Fruit fly (Drosophila melanogaster): ENCODE measurements around the gene Trx2.
A peak's percentile ranks its signal among the peaks of the same experiment; 100 is the strongest.

The Trx2 gene

DNA sequence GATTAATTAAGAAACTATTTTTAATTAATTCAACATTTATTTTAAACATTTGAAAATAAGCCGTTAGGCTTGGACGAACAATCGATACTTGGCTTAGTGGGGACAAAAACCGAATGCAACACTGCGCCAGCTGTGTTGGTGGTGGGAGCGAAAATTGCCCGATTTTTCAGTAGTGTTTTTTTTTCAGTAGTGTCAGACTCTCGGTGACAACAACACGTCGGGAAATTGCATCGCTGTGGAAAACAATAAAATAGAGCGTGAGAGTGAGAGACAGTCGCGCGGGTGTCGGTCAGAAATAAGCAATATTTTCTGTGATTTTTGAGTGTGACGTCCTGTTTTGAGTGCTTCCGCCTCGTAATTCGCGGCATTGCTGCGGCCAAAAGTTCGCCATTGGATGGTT, 3.7 kb downstream of the Trx2 start (continued):
- peak; percentile 21 for TF ChIP-seq Nf-YC (tag; optimal IDR thresholded peaks at IDR 0.05)
- peak; percentile 25 for TF ChIP-seq Nf-YB (GFP tag; optimal IDR thresholded peaks at IDR 0.05)
- peak; percentile 46 for TF ChIP-seq CG18011 (GFP tag; optimal IDR thresholded peaks at IDR 0.05)
- TF ChIP-seq CG9932 (GFP tag; IDR thresholded peaks at IDR 0.05) = peak; percentile 71
- TF ChIP-seq nom (GFP tag; optimal IDR thresholded peaks at IDR 0.05) = peak; percentile 49
- TF ChIP-seq zfh1 (GFP tag; IDR thresholded peaks at IDR 0.05) = no peak
- TF ChIP-seq amos (GFP tag; IDR thresholded peaks at IDR 0.05; ENCODE audit: partially characterized antibody) = peak; percentile 88
- no peak for TF ChIP-seq CG8478 (optimal IDR thresholded peaks at IDR 0.05)
- no peak for TF ChIP-seq Hr39 (optimal IDR thresholded peaks at IDR 0.05)
- peak; percentile 79 for TF ChIP-seq CG7963 (GFP tag; IDR thresholded peaks at IDR 0.05; ENCODE audit: partially characterized antibody)
- peak; percentile 73 for TF ChIP-seq CG16813 (GFP tag; IDR thresholded peaks at IDR 0.05; ENCODE audit: partially characterized antibody)
- 0 out of 2 replicates have a peak, but pooled peaks have one; percentile 7 for TF ChIP-seq CG16779 (GFP tag; IDR thresholded peaks at IDR 0.05)
- TF ChIP-seq dpn (GFP tag; optimal IDR thresholded peaks at IDR 0.05) = peak; percentile 18 to 56
- TF ChIP-seq CG5245 (GFP tag; optimal IDR thresholded peaks at IDR 0.05) = no peak
- TF ChIP-seq gce (GFP tag; IDR thresholded peaks at IDR 0.05) = 0 out of 3 replicates have a peak, but pooled peaks have one; percentile 36
- TF ChIP-seq CG14441 (GFP tag; IDR thresholded peaks at IDR 0.05) = peak; percentile 16; the same call in 1 of the 2 replicates
- TF ChIP-seq grau (tag; optimal IDR thresholded peaks at IDR 0.05) = peak; percentile 19
- peak; percentile 74; the same call in 1 of the 2 replicates for TF ChIP-seq nerfin-2 (GFP tag; IDR thresholded peaks at IDR 0.05; ENCODE audit: partially characterized antibody)
- TF ChIP-seq CG10462 (GFP tag; optimal IDR thresholded peaks at IDR 0.05) = no peak
- peak; percentile 75 for TF ChIP-seq pzg (GFP tag; optimal IDR thresholded peaks at IDR 0.05)
- TF ChIP-seq CHES-1-like (GFP tag; optimal IDR thresholded peaks at IDR 0.05) = peak; percentile 39
- no peak for TF ChIP-seq kay (GFP tag; optimal IDR thresholded peaks at IDR 0.05)
- peak; percentile 63 for TF ChIP-seq lilli (GFP tag; optimal IDR thresholded peaks at IDR 0.05)
- TF ChIP-seq PHDP (tag; optimal IDR thresholded peaks at IDR 0.05) = peak; percentile 5
- TF ChIP-seq MESR4 (GFP tag; optimal IDR thresholded peaks at IDR 0.05) = peak; percentile 64
- peak; percentile 36; the same call in 1 of the 3 replicates for TF ChIP-seq sr (GFP tag; IDR thresholded peaks at IDR 0.05)
- TF ChIP-seq gro (GFP tag; optimal IDR thresholded peaks at IDR 0.05) = peak; percentile 40
- TF ChIP-seq Dp (GFP tag; optimal IDR thresholded peaks at IDR 0.05) = peak; percentile 74
- TF ChIP-seq CG11085 (GFP tag; IDR thresholded peaks at IDR 0.05) = peak; percentile 33; the same call in 1 of the 2 replicates
- peak; percentile 16; the same call in 1 of the 2 replicates for TF ChIP-seq crol (GFP tag; IDR thresholded peaks at IDR 0.05)
- TF ChIP-seq Spps (tag; optimal IDR thresholded peaks at IDR 0.05) = no peak
- TF ChIP-seq HLH54F (GFP tag; optimal IDR thresholded peaks at IDR 0.05) = peak; percentile 65
- peak; percentile 0 for TF ChIP-seq CG13296 (GFP tag; optimal IDR thresholded peaks at IDR 0.05)
- TF ChIP-seq CG7372 (GFP tag; IDR thresholded peaks at IDR 0.05) = no peak
- TF ChIP-seq CG2129 (GFP tag; IDR thresholded peaks at IDR 0.05; ENCODE audit: partially characterized antibody) = peak; percentile 26; the same call in 1 of the 2 replicates
- peak; percentile 92 for TF ChIP-seq Opbp (GFP tag; IDR thresholded peaks at IDR 0.05; ENCODE audit: partially characterized antibody)
- peak; percentile 42; the same call in 1 of the 2 replicates for TF ChIP-seq sna (GFP tag; IDR thresholded peaks at IDR 0.05; ENCODE audit: partially characterized antibody)
- TF ChIP-seq gcm2 (GFP tag; optimal IDR thresholded peaks at IDR 0.05) = peak; percentile 86
- no peak for TF ChIP-seq schlank (tag; optimal IDR thresholded peaks at IDR 0.05)
- no peak for TF ChIP-seq CG16815 (GFP tag; optimal IDR thresholded peaks at IDR 0.05)
- TF ChIP-seq Hey (tag; optimal IDR thresholded peaks at IDR 0.05) = peak; percentile 21
- TF ChIP-seq CG11398 (GFP tag; optimal IDR thresholded peaks at IDR 0.05) = peak; percentile 36
- TF ChIP-seq btn (GFP tag; optimal IDR thresholded peaks at IDR 0.05) = no peak
- TF ChIP-seq Gug (GFP tag; IDR thresholded peaks at IDR 0.05) = peak; percentile 37; the same call in 2 of the 4 replicates
- peak; percentile 52; the same call in 2 of the 3 replicates for TF ChIP-seq otp (GFP tag; IDR thresholded peaks at IDR 0.05)
- peak; percentile 84 for TF ChIP-seq CG13287 (GFP tag; IDR thresholded peaks at IDR 0.05; ENCODE audit: partially characterized antibody)
- peak; percentile 50 for TF ChIP-seq Deaf1 (tag; optimal IDR thresholded peaks at IDR 0.05)
- peak; percentile 64 for TF ChIP-seq vfl (GFP tag; optimal IDR thresholded peaks at IDR 0.05)
- TF ChIP-seq lov (optimal IDR thresholded peaks at IDR 0.05) = no peak
- TF ChIP-seq lov (GFP tag; IDR thresholded peaks at IDR 0.05) = no peak
- TF ChIP-seq CG10565 (GFP tag; optimal IDR thresholded peaks at IDR 0.05) = no peak
